Worm (Caenorhabditis elegans) whole organism, young adult: ENCODE results near the gene C45G9.11.
"Not testable (repeated sequence)": the region's sequence is repeated elsewhere in the genome, so short reads cannot be mapped to it uniquely, and the experiment has no call there.

Experiments used
- B0261.1 ChIP-seq: sonication (generic microtip); optimal IDR thresholded peaks from 2 replicates; lab custom pipeline; 2016; ENCODE audit warnings: mild to moderate bottlenecking, missing genetic modification characterization, moderate library complexity, missing compliant biosample characterization
- C06A6.2 ChIP-seq: fragments of 200-800 bp; sonication (Bioruptor generic); conservative IDR thresholded peaks from 2 replicates; pipeline ENCODE4 v1.3.6; 2022; ENCODE audit warnings: missing genetic modification characterization, missing compliant biosample characterization
- D2030.7 ChIP-seq: fragments of 200-800 bp; sonication (Bioruptor generic); IDR thresholded peaks from 2 replicates; pipeline ENCODE4 v1.3.6; 2022; ENCODE audit warnings: missing genetic modification reagents, missing genetic modification characterization, missing compliant biosample characterization
- F10E7.11 ChIP-seq: sonication (generic microtip); optimal IDR thresholded peaks from 2 replicates; lab custom pipeline; 2017; ENCODE audit warnings: mild to moderate bottlenecking, missing genetic modification characterization, moderate library complexity, missing compliant biosample characterization
- F33H1.4 ChIP-seq: fragments of 200-800 bp; sonication (Bioruptor generic); IDR thresholded peaks from 2 replicates; pipeline ENCODE4 v1.3.6; 2022; ENCODE audit warnings: missing genetic modification reagents, missing genetic modification characterization, missing compliant biosample characterization
- F52B5.7 ChIP-seq: sonication (generic microtip); optimal IDR thresholded peaks from 2 replicates; lab custom pipeline; 2016; ENCODE audit warnings: mild to moderate bottlenecking, missing genetic modification characterization, missing compliant biosample characterization
- F57C9.4 ChIP-seq: sonication (generic microtip); optimal IDR thresholded peaks from 2 replicates; lab custom pipeline; 2017; ENCODE audit warnings: mild to moderate bottlenecking, missing genetic modification characterization, missing compliant biosample characterization
- Y53G8AR.9 ChIP-seq: fragments of 200-800 bp; sonication (Bioruptor generic); conservative IDR thresholded peaks from 2 replicates; pipeline ENCODE4 v1.3.6; 2022; ENCODE audit warnings: missing genetic modification reagents, missing genetic modification characterization, missing compliant biosample characterization
- Y79H2A.3 ChIP-seq: fragments of 200-800 bp; sonication (Bioruptor generic); conservative IDR thresholded peaks from 2 replicates; pipeline ENCODE4 v1.3.6; 2022; ENCODE audit warnings: missing genetic modification reagents, missing genetic modification characterization, missing compliant biosample characterization
- akir-1 ChIP-seq: fragments of 200-800 bp; sonication (Bioruptor generic); optimal IDR thresholded peaks from 2 replicates; lab custom pipeline; 2018; ENCODE audit warnings: mild to moderate bottlenecking, missing genetic modification characterization, moderate library complexity, missing compliant biosample characterization
- atf-7 ChIP-seq: sonication (generic microtip); optimal IDR thresholded peaks from 2 replicates; lab custom pipeline; 2017; ENCODE audit warnings: mild to moderate bottlenecking, missing genetic modification characterization, missing compliant biosample characterization
- athp-1 ChIP-seq: sonication (generic microtip); optimal IDR thresholded peaks from 2 replicates; lab custom pipeline; 2017; ENCODE audit warnings: mild to moderate bottlenecking, missing genetic modification characterization, missing compliant biosample characterization
- attf-3 ChIP-seq: fragments of 200-800 bp; sonication (Bioruptor generic); conservative IDR thresholded peaks from 2 replicates; pipeline ENCODE4 v1.3.6; 2022; ENCODE audit warnings: missing genetic modification reagents, missing genetic modification characterization, missing compliant biosample characterization
- attf-5 ChIP-seq: fragments of 200-800 bp; sonication (Bioruptor generic); optimal IDR thresholded peaks from 2 replicates; lab custom pipeline; 2018; ENCODE audit warnings: mild to moderate bottlenecking, missing genetic modification characterization, missing compliant biosample characterization
- attf-6 ChIP-seq: fragments of 200-800 bp; sonication (Bioruptor generic); IDR thresholded peaks from 2 replicates; pipeline ENCODE4 v1.3.6; 2022; ENCODE audit warnings: missing genetic modification reagents, missing genetic modification characterization, missing compliant biosample characterization
- bed-2 ChIP-seq: fragments of 200-800 bp; sonication (Bioruptor generic); IDR thresholded peaks from 2 replicates; pipeline ENCODE4 v1.3.6; 2022; ENCODE audit warnings: missing genetic modification reagents, missing genetic modification characterization, missing compliant biosample characterization
- cebp-1 ChIP-seq, 2 experiments: fragments of 200-800 bp in 1 of 2; sonication (Bioruptor generic) in 1 of 2; sonication (generic microtip) in 1 of 2; IDR thresholded peaks in 1 of 2; optimal IDR thresholded peaks in 1 of 2; 2 replicates each; pipeline versions ENCODE4 v1.3.6 to Lab custom; 2017 to 2022; ENCODE audit warnings: missing compliant biosample characterization in 2 of 2, missing genetic modification characterization in 2 of 2, mild to moderate bottlenecking in 1 of 2, missing genetic modification reagents in 1 of 2, moderate library complexity in 1 of 2
- cebp-2 ChIP-seq: fragments of 200-800 bp; sonication (Bioruptor generic); IDR thresholded peaks from 2 replicates; pipeline ENCODE4 v1.3.6; 2022; ENCODE audit warnings: missing genetic modification characterization, missing compliant biosample characterization
- ceh-100 ChIP-seq: fragments of 200-800 bp; sonication (Bioruptor generic); IDR thresholded peaks from 2 replicates; pipeline ENCODE4 v1.3.6; 2022; ENCODE audit warnings: missing genetic modification reagents, missing genetic modification characterization, missing compliant biosample characterization
- ceh-79 ChIP-seq: sonication (generic microtip); optimal IDR thresholded peaks from 2 replicates; lab custom pipeline; 2017; ENCODE audit warnings: mild to moderate bottlenecking, missing genetic modification characterization, missing compliant biosample characterization
- dox-1 ChIP-seq: fragments of 200-800 bp; sonication (Bioruptor generic); IDR thresholded peaks from 2 replicates; pipeline ENCODE4 v1.3.6; 2022; ENCODE audit warnings: missing genetic modification reagents, missing genetic modification characterization, missing compliant biosample characterization
- egl-18 ChIP-seq: fragments of 200-800 bp; sonication (Bioruptor generic); IDR thresholded peaks from 2 replicates; pipeline ENCODE4 v1.3.6; 2022; ENCODE audit warnings: missing genetic modification reagents, missing genetic modification characterization, missing compliant biosample characterization
- egl-44 ChIP-seq: fragments of 200-800 bp; sonication (Bioruptor generic); IDR thresholded peaks from 2 replicates; pipeline ENCODE4 v1.3.6; 2022; ENCODE audit warnings: missing genetic modification reagents, missing genetic modification characterization, missing compliant biosample characterization
- egrh-3 ChIP-seq: fragments of 200-800 bp; sonication (Bioruptor generic); IDR thresholded peaks from 2 replicates; pipeline ENCODE4 v1.3.6; 2022; ENCODE audit warnings: missing genetic modification reagents, missing genetic modification characterization, missing compliant biosample characterization
- ekl-4 ChIP-seq: fragments of 200-800 bp; sonication (Bioruptor generic); IDR thresholded peaks from 2 replicates; pipeline ENCODE4 v1.3.6; 2022; ENCODE audit warnings: missing genetic modification reagents, missing genetic modification characterization, missing compliant biosample characterization
- him-1 ChIP-seq: sonication (generic microtip); optimal IDR thresholded peaks from 2 replicates; lab custom pipeline; 2016; ENCODE audit warnings: missing genotype, missing genetic modification reagents, missing genetic modification characterization, missing compliant biosample characterization
- hmg-1.2 ChIP-seq: fragments of 200-800 bp; sonication (Bioruptor generic); IDR thresholded peaks from 2 replicates; pipeline ENCODE4 v1.3.6; 2022; ENCODE audit warnings: missing genetic modification reagents, missing genetic modification characterization, missing compliant biosample characterization
- hsf-1 ChIP-seq: fragments of 200-800 bp; sonication (Bioruptor generic); IDR thresholded peaks from 2 replicates; pipeline ENCODE4 v1.3.6; 2022; ENCODE audit warnings: missing genetic modification reagents, missing genetic modification characterization, missing compliant biosample characterization
- lsl-1 ChIP-seq: fragments of 200-800 bp; sonication (Bioruptor generic); optimal IDR thresholded peaks from 2 replicates; lab custom pipeline; 2018; ENCODE audit warnings: mild to moderate bottlenecking, missing genetic modification characterization, moderate library complexity, missing compliant biosample characterization
- lsy-27 ChIP-seq: sonication (generic microtip); optimal IDR thresholded peaks from 2 replicates; lab custom pipeline; 2017; ENCODE audit warnings: missing genetic modification characterization, mild to moderate bottlenecking, missing compliant biosample characterization, antibody characterized with exemption, missing genotype, borderline replicate concordance; ENCODE audit not compliant: insufficient read depth
- madf-10 ChIP-seq: sonication (generic microtip); optimal IDR thresholded peaks from 2 replicates; lab custom pipeline; 2016; ENCODE audit warnings: mild to moderate bottlenecking, missing genetic modification characterization, missing compliant biosample characterization
- madf-3 ChIP-seq: fragments of 200-800 bp; sonication (Bioruptor generic); IDR thresholded peaks from 2 replicates; pipeline ENCODE4 v1.3.6; 2022; ENCODE audit warnings: missing genetic modification reagents, missing genetic modification characterization, missing compliant biosample characterization
- madf-8 ChIP-seq: fragments of 200-800 bp; sonication (Bioruptor generic); conservative IDR thresholded peaks from 2 replicates; pipeline ENCODE4 v1.3.6; 2022; ENCODE audit warnings: missing genetic modification reagents, missing genetic modification characterization, missing compliant biosample characterization
- mes-4 ChIP-seq: sonication (generic microtip); optimal IDR thresholded peaks from 2 replicates; lab custom pipeline; 2016; ENCODE audit warnings: missing genotype, missing genetic modification characterization, missing compliant biosample characterization
- nhr-120 ChIP-seq: fragments of 200-800 bp; sonication (Bioruptor generic); IDR thresholded peaks from 2 replicates; pipeline ENCODE4 v1.3.6; 2022; ENCODE audit warnings: missing genetic modification characterization, missing compliant biosample characterization
- nhr-179 ChIP-seq: sonication (generic microtip); optimal IDR thresholded peaks from 2 replicates; lab custom pipeline; 2016; ENCODE audit warnings: mild to moderate bottlenecking, missing genetic modification characterization, missing compliant biosample characterization
- pbrm-1 ChIP-seq: fragments of 200-800 bp; sonication (Bioruptor generic); IDR thresholded peaks from 2 replicates; pipeline ENCODE4 v1.3.6; 2022; ENCODE audit warnings: missing genetic modification reagents, missing genetic modification characterization, missing compliant biosample characterization
- rec-8 ChIP-seq, 2 experiments: sonication (generic microtip); optimal IDR thresholded peaks; 2 replicates each; lab custom pipeline; 2016; ENCODE audit warnings: mild to moderate bottlenecking in 2 of 2, missing genetic modification characterization in 2 of 2, missing genetic modification reagents in 2 of 2, missing genotype in 2 of 2, missing biosample characterization in 1 of 2, missing compliant biosample characterization in 1 of 2, moderate library complexity in 1 of 2
- rpc-1 ChIP-seq, 2 experiments: fragments of 150-350 bp in 1 of 2; sonication (generic microtip) in 1 of 2; optimal IDR thresholded peaks; 2 replicates each; lab custom pipeline; 2014 to 2018; ENCODE audit warnings: missing biosample characterization in 1 of 2, missing genetic modification characterization in 1 of 2, missing genetic modification reagents in 1 of 2, missing genotype in 1 of 2
- sea-2 ChIP-seq: fragments of 200-800 bp; sonication (Bioruptor generic); IDR thresholded peaks from 2 replicates; pipeline ENCODE4 v1.3.6; 2022; ENCODE audit warnings: missing genetic modification characterization, missing compliant biosample characterization
- tlf-1 ChIP-seq: fragments of 200-800 bp; sonication (Bioruptor generic); optimal IDR thresholded peaks from 2 replicates; lab custom pipeline; 2018; ENCODE audit warnings: mild to moderate bottlenecking, missing genetic modification characterization, missing compliant biosample characterization
- zfh-2 ChIP-seq: fragments of 200-800 bp; sonication (Bioruptor generic); conservative IDR thresholded peaks from 2 replicates; pipeline ENCODE4 v1.3.6; 2022; ENCODE audit warnings: missing genetic modification reagents, missing genetic modification characterization, missing compliant biosample characterization
- zim-3 ChIP-seq: sonication (generic microtip); optimal IDR thresholded peaks from 2 replicates; lab custom pipeline; 2017; ENCODE audit warnings: mild to moderate bottlenecking, missing genetic modification characterization, moderate library complexity, missing compliant biosample characterization
- ztf-26 ChIP-seq: sonication (generic microtip); optimal IDR thresholded peaks from 2 replicates; lab custom pipeline; 2017; ENCODE audit warnings: missing genetic modification characterization, missing compliant biosample characterization
- ztf-28 ChIP-seq: fragments of 200-800 bp; sonication (Bioruptor generic); IDR thresholded peaks from 2 replicates; pipeline ENCODE4 v1.3.6; 2022; ENCODE audit warnings: missing genetic modification reagents, missing genetic modification characterization, missing compliant biosample characterization
- ztf-3 ChIP-seq: fragments of 200-800 bp; sonication (Bioruptor generic); optimal IDR thresholded peaks from 2 replicates; lab custom pipeline; 2018; ENCODE audit warnings: mild to moderate bottlenecking, missing genetic modification characterization, missing compliant biosample characterization

C45G9.11 gene

DNA sequence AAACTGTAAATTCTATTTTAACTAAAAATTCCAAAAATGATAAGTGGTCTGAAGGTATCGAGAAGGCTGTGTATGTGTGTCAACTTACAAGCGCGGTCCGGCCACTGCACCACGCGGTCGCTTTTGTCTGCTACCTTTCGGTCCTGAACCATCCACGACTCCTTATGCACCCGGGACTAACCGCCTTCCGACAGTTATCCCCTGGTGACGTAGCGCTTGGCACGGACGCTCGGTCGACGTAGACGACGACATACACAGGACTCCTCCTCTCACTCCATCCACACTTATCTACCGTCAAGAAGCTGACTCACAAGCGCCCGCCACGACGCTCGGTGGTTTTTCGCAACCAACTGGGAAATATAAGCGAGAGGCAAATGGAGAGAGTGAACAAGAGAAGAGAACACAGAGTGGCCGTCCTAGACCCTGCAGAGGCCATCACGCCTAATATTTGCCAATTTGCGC lies 37.1 kb downstream of the C45G9.11 start (continued):
- TF ChIP-seq C06A6.2 (GFP tag; lab: Robert Waterston, UW) (peak; percentile 72; the same call in 1 of the 2 replicates), athp-1 (peak; percentile 46), bed-2 (GFP tag; lab: Robert Waterston, UW) (0 out of 2 replicates have a peak, but pooled peaks have one; percentile 14), B0261.1 (tag; lab: Kevin White, UChicago) (peak; percentile 79), rpc-1 (optimal IDR thresholded peaks at IDR 0.05; lab: Kevin White, UChicago) (peak; percentile 71), rpc-1 (tag; optimal IDR thresholded peaks at IDR 0.05; lab: Kevin White, UChicago) (peak; percentile 63), ceh-100 (peak; percentile 71), egl-44 (peak; percentile 69; the same call in 1 of the 2 replicates), attf-3 (GFP tag; lab: Robert Waterston, UW) (peak; percentile 57), lsy-27 (tag; lab: Kevin White, UChicago) (peak; percentile 39), madf-3 (GFP tag; lab: Robert Waterston, UW) (peak; percentile 62; the same call in 1 of the 2 replicates), ekl-4 (peak; percentile 87), dox-1 (peak; percentile 98), sea-2 (GFP tag; lab: Robert Waterston, UW) (peak; percentile 84), ceh-79 (tag; lab: Kevin White, UChicago) (peak; percentile 68), lsl-1 (GFP tag; lab: Kevin White, UChicago) (peak; percentile 55), rec-8 (tag; optimal IDR thresholded peaks at IDR 0.05; lab: Kevin White, UChicago) (peak; percentile 5 to 22), Y53G8AR.9 (GFP tag; lab: Robert Waterston, UW) (peak; percentile 74), ztf-3 (peak; percentile 53), F10E7.11 (tag; lab: Kevin White, UChicago) (peak; percentile 67), zfh-2 (peak; percentile 96), madf-10 (tag; lab: Kevin White, UChicago) (peak; percentile 71), hsf-1 (GFP tag; lab: Robert Waterston, UW) (0 out of 2 replicates have a peak, but pooled peaks have one; percentile 55), tlf-1 (GFP tag; lab: Kevin White, UChicago) (peak; percentile 60), atf-7 (tag; lab: Kevin White, UChicago) (peak; percentile 85), Y79H2A.3 (GFP tag; lab: Robert Waterston, UW) (0 out of 2 replicates have a peak, but pooled peaks have one; percentile 22), hmg-1.2 (GFP tag; lab: Robert Waterston, UW) (peak; percentile 80), D2030.7 (GFP tag; lab: Robert Waterston, UW) (peak; percentile 90), egrh-3 (peak; percentile 84), nhr-120 (GFP tag; lab: Robert Waterston, UW) (0 out of 2 replicates have a peak, but pooled peaks have one; percentile 19), cebp-1 (GFP tag; IDR thresholded peaks at IDR 0.05; lab: Robert Waterston, UW) (0 out of 2 replicates have a peak, but pooled peaks have one; percentile 45), attf-6 (GFP tag; lab: Robert Waterston, UW) (0 out of 2 replicates have a peak, but pooled peaks have one; percentile 57), egl-18 (GFP tag; lab: Robert Waterston, UW) (0 out of 2 replicates have a peak, but pooled peaks have one; percentile 58), cebp-2 (peak; percentile 34; the same call in 1 of the 2 replicates), zim-3 (tag; lab: Kevin White, UChicago) (peak; percentile 1), mes-4 (tag; lab: Kevin White, UChicago) (peak; percentile 54), attf-5 (GFP tag; lab: Kevin White, UChicago) (peak; percentile 71), ztf-26 (peak; percentile 78), F33H1.4 (peak; percentile 71), madf-8 (GFP tag; lab: Robert Waterston, UW) (0 out of 2 replicates have a peak, but pooled peaks have one; percentile 27), him-1 (peak; percentile 55), akir-1 (peak; percentile 39), pbrm-1 (peak; percentile 87), nhr-179 (tag; lab: Kevin White, UChicago) (peak; percentile 70), F57C9.4 (tag; lab: Kevin White, UChicago) (peak; percentile 21), F52B5.7 (peak; percentile 83), ztf-28 (GFP tag; lab: Robert Waterston, UW) (0 out of 2 replicates have a peak, but pooled peaks have one; percentile 61)
- TF ChIP-seq cebp-1 (tag; optimal IDR thresholded peaks at IDR 0.05; lab: Kevin White, UChicago): not testable (repeated sequence)
